Fruit fly (Drosophila melanogaster): ENCODE results near the gene CG34436.

dm6 chr3R:28332674-28333421 is 50.5 kb downstream of the CG34436 start:
- TF ChIP-seq Clk (GFP tag; optimal IDR thresholded peaks at IDR 0.05) (no peak), CG14711 (tag; optimal IDR thresholded peaks at IDR 0.05) (no peak), Mnt (GFP tag; optimal IDR thresholded peaks at IDR 0.05) (peak; percentile 33), toe (GFP tag; optimal IDR thresholded peaks at IDR 0.05) (no peak), ovo (GFP tag; optimal IDR thresholded peaks at IDR 0.05) (no peak), CG7045 (GFP tag; optimal IDR thresholded peaks at IDR 0.05) (no peak), tj (GFP tag; optimal IDR thresholded peaks at IDR 0.05) (peak; percentile 99)

All from whole organism, adult.